Worm (Caenorhabditis elegans): ENCODE results near the gene rps-16.

DNA sequence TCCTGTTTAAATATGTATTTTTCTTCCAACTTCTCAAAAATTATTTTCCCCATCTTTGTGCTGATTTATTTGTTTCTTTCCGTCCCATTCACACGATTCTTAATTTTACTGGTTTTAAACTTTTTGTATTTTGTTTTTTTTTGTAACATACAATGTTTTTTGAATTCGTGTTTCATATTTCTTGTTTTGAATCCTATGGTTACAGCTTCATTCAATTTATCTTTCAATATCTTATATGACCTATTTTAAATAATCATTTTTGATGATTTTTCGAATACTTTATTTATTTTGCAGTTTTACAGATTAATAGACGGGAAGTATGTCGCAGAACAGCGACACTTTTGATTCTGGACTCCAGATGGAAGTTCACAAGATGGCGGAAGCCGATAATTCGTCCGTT, 4.5 kb upstream of the rps-16 start, which contains the start of gene hrde-2:
- no peak for TF ChIP-seq snpc-4 (tag; optimal IDR thresholded peaks at IDR 0.05)
- no peak for TF ChIP-seq rnt-1 (tag; optimal IDR thresholded peaks at IDR 0.05)
- no peak for TF ChIP-seq egl-27 (tag; optimal IDR thresholded peaks at IDR 0.05)
- no peak for TF ChIP-seq tbx-2 (tag; optimal IDR thresholded peaks at IDR 0.05)
- TF ChIP-seq ceh-8 (GFP tag; optimal IDR thresholded peaks at IDR 0.05): no peak
- TF ChIP-seq ztf-11 (tag; optimal IDR thresholded peaks at IDR 0.05): no peak

Data from whole organism, L1 larva.